Worm (Caenorhabditis elegans) whole organism, young adult: ENCODE measurements around the gene tomm-70.

ENCODE experiments used
- B0035.1 ChIP-seq: sonication (generic microtip); optimal IDR thresholded peaks from 2 replicates; lab custom pipeline; 2016; ENCODE audit warnings: missing genetic modification characterization, mild to moderate bottlenecking, missing compliant biosample characterization, missing genotype, missing genetic modification reagents
- C06A6.2 ChIP-seq: fragments of 200-800 bp; sonication (Bioruptor generic); conservative IDR thresholded peaks from 2 replicates; pipeline ENCODE4 v1.3.6; 2022; ENCODE audit warnings: missing genetic modification characterization, missing compliant biosample characterization
- C17E4.6 ChIP-seq: fragments of 200-800 bp; sonication (Bioruptor generic); IDR thresholded peaks from 2 replicates; pipeline ENCODE4 v1.3.6; 2022; ENCODE audit warnings: missing genetic modification reagents, missing genetic modification characterization, missing compliant biosample characterization
- D2030.7 ChIP-seq: fragments of 200-800 bp; sonication (Bioruptor generic); IDR thresholded peaks from 2 replicates; pipeline ENCODE4 v1.3.6; 2022; ENCODE audit warnings: missing genetic modification reagents, missing genetic modification characterization, missing compliant biosample characterization
- F22D6.2 ChIP-seq: sonication (generic microtip); optimal IDR thresholded peaks from 2 replicates; lab custom pipeline; 2016; ENCODE audit warnings: mild to moderate bottlenecking, missing genetic modification characterization, missing compliant biosample characterization
- F37B4.10 ChIP-seq: fragments of 200-800 bp; sonication (Bioruptor generic); IDR thresholded peaks from 2 replicates; pipeline ENCODE4 v1.3.6; 2022; ENCODE audit warnings: missing genetic modification characterization, missing compliant biosample characterization
- F49E8.2 ChIP-seq: sonication (generic microtip); optimal IDR thresholded peaks from 3 replicates; lab custom pipeline; 2017; ENCODE audit warnings: missing genetic modification characterization, mild to moderate bottlenecking, missing compliant biosample characterization, antibody characterized with exemption, moderate library complexity; ENCODE audit not compliant: insufficient read depth
- F55B11.4 ChIP-seq: sonication (generic microtip); optimal IDR thresholded peaks from 2 replicates; lab custom pipeline; 2016; ENCODE audit warnings: missing compliant biosample characterization, missing genetic modification characterization, borderline replicate concordance; ENCODE audit not compliant: insufficient read depth
- K11D2.4 ChIP-seq: fragments of 200-800 bp; sonication (Bioruptor generic); IDR thresholded peaks from 2 replicates; pipeline ENCODE4 v1.3.6; 2022; ENCODE audit warnings: missing genetic modification reagents, missing genetic modification characterization, missing compliant biosample characterization
- Y53F4B.3 ChIP-seq: fragments of 200-800 bp; sonication (Bioruptor generic); IDR thresholded peaks from 2 replicates; pipeline ENCODE4 v1.3.6; 2022; ENCODE audit warnings: missing genetic modification reagents, missing genetic modification characterization, missing compliant biosample characterization
- akir-1 ChIP-seq: fragments of 200-800 bp; sonication (Bioruptor generic); optimal IDR thresholded peaks from 2 replicates; lab custom pipeline; 2018; ENCODE audit warnings: mild to moderate bottlenecking, missing genetic modification characterization, moderate library complexity, missing compliant biosample characterization
- ama-1 ChIP-seq, 3 experiments: fragments of 150-350 bp in 1 of 3; sonication (generic microtip) in 2 of 3; optimal IDR thresholded peaks; 2 replicates each; lab custom pipeline; 2014 to 2018; ENCODE audit warnings: missing biosample characterization in 2 of 3, missing genetic modification characterization in 2 of 3, missing genetic modification reagents in 2 of 3
- bed-1 ChIP-seq: fragments of 200-800 bp; sonication (Bioruptor generic); IDR thresholded peaks from 2 replicates; pipeline ENCODE4 v1.3.6; 2022; ENCODE audit warnings: missing genetic modification reagents, missing genetic modification characterization, missing compliant biosample characterization
- cebp-1 ChIP-seq, 2 experiments: fragments of 200-800 bp in 1 of 2; sonication (Bioruptor generic) in 1 of 2; sonication (generic microtip) in 1 of 2; IDR thresholded peaks in 1 of 2; optimal IDR thresholded peaks in 1 of 2; 2 replicates each; pipeline versions ENCODE4 v1.3.6 to Lab custom; 2017 to 2022; ENCODE audit warnings: missing compliant biosample characterization in 2 of 2, missing genetic modification characterization in 2 of 2, mild to moderate bottlenecking in 1 of 2, missing genetic modification reagents in 1 of 2, moderate library complexity in 1 of 2
- ceh-27 ChIP-seq: fragments of 200-800 bp; sonication (Bioruptor generic); optimal IDR thresholded peaks from 2 replicates; lab custom pipeline; 2018; ENCODE audit warnings: mild to moderate bottlenecking, missing genetic modification characterization, moderate library complexity, missing compliant biosample characterization
- ceh-58 ChIP-seq: fragments of 200-800 bp; sonication (Bioruptor generic); IDR thresholded peaks from 2 replicates; pipeline ENCODE4 v1.3.6; 2022; ENCODE audit warnings: missing genetic modification characterization, missing compliant biosample characterization
- fkh-3 ChIP-seq: sonication (generic microtip); optimal IDR thresholded peaks from 2 replicates; lab custom pipeline; 2016; ENCODE audit warnings: mild to moderate bottlenecking, missing genetic modification characterization, missing compliant biosample characterization
- him-1 ChIP-seq: sonication (generic microtip); optimal IDR thresholded peaks from 2 replicates; lab custom pipeline; 2016; ENCODE audit warnings: missing genotype, missing genetic modification reagents, missing genetic modification characterization, missing compliant biosample characterization
- hlh-12 ChIP-seq: sonication (generic microtip); optimal IDR thresholded peaks from 2 replicates; lab custom pipeline; 2016; ENCODE audit warnings: missing genetic modification characterization, missing compliant biosample characterization
- hlh-26 ChIP-seq: fragments of 200-800 bp; sonication (Bioruptor generic); conservative IDR thresholded peaks from 2 replicates; pipeline ENCODE4 v1.3.6; 2022; ENCODE audit warnings: missing genetic modification reagents, missing genetic modification characterization, missing compliant biosample characterization
- hmg-1.2 ChIP-seq: fragments of 200-800 bp; sonication (Bioruptor generic); IDR thresholded peaks from 2 replicates; pipeline ENCODE4 v1.3.6; 2022; ENCODE audit warnings: missing genetic modification reagents, missing genetic modification characterization, missing compliant biosample characterization
- hrde-1 ChIP-seq: sonication (generic microtip); optimal IDR thresholded peaks from 2 replicates; lab custom pipeline; 2016; ENCODE audit warnings: missing genetic modification characterization, mild to moderate bottlenecking, missing compliant biosample characterization, moderate library complexity, missing genotype, missing genetic modification reagents, borderline replicate concordance
- hsf-1 ChIP-seq: fragments of 200-800 bp; sonication (Bioruptor generic); IDR thresholded peaks from 2 replicates; pipeline ENCODE4 v1.3.6; 2022; ENCODE audit warnings: missing genetic modification reagents, missing genetic modification characterization, missing compliant biosample characterization
- let-526 ChIP-seq: fragments of 200-800 bp; sonication (Bioruptor generic); IDR thresholded peaks from 2 replicates; pipeline ENCODE4 v1.3.6; 2022; ENCODE audit warnings: missing genetic modification reagents, missing genetic modification characterization, missing compliant biosample characterization
- lin-40 ChIP-seq: sonication (generic microtip); optimal IDR thresholded peaks from 2 replicates; lab custom pipeline; 2016; ENCODE audit warnings: missing genetic modification characterization, mild to moderate bottlenecking, missing compliant biosample characterization, missing genotype, missing genetic modification reagents
- lir-1 ChIP-seq: fragments of 200-800 bp; sonication (Bioruptor generic); conservative IDR thresholded peaks from 2 replicates; pipeline ENCODE4 v1.3.6; 2022; ENCODE audit warnings: missing genetic modification reagents, missing genetic modification characterization, missing compliant biosample characterization
- lsl-1 ChIP-seq: fragments of 200-800 bp; sonication (Bioruptor generic); optimal IDR thresholded peaks from 2 replicates; lab custom pipeline; 2018; ENCODE audit warnings: mild to moderate bottlenecking, missing genetic modification characterization, moderate library complexity, missing compliant biosample characterization
- madf-10 ChIP-seq: sonication (generic microtip); optimal IDR thresholded peaks from 2 replicates; lab custom pipeline; 2016; ENCODE audit warnings: mild to moderate bottlenecking, missing genetic modification characterization, missing compliant biosample characterization
- madf-3 ChIP-seq: fragments of 200-800 bp; sonication (Bioruptor generic); IDR thresholded peaks from 2 replicates; pipeline ENCODE4 v1.3.6; 2022; ENCODE audit warnings: missing genetic modification reagents, missing genetic modification characterization, missing compliant biosample characterization
- madf-8 ChIP-seq: fragments of 200-800 bp; sonication (Bioruptor generic); conservative IDR thresholded peaks from 2 replicates; pipeline ENCODE4 v1.3.6; 2022; ENCODE audit warnings: missing genetic modification reagents, missing genetic modification characterization, missing compliant biosample characterization
- mel-28 ChIP-seq: sonication (generic microtip); optimal IDR thresholded peaks from 2 replicates; lab custom pipeline; 2016; ENCODE audit warnings: borderline replicate concordance, mild to moderate bottlenecking, missing genetic modification characterization, missing compliant biosample characterization
- nfyb-1 ChIP-seq: fragments of 200-800 bp; sonication (Bioruptor generic); IDR thresholded peaks from 2 replicates; pipeline ENCODE4 v1.3.6; 2022; ENCODE audit warnings: missing genetic modification reagents, missing genetic modification characterization, missing compliant biosample characterization
- nhr-80 ChIP-seq: sonication (generic microtip); optimal IDR thresholded peaks from 2 replicates; lab custom pipeline; 2016; ENCODE audit warnings: missing genetic modification characterization, missing compliant biosample characterization
- repo-1 ChIP-seq: sonication (generic microtip); optimal IDR thresholded peaks from 2 replicates; lab custom pipeline; 2017; ENCODE audit warnings: mild to moderate bottlenecking, missing genetic modification characterization, missing compliant biosample characterization
- rpc-1 ChIP-seq, 2 experiments: fragments of 150-350 bp in 1 of 2; sonication (generic microtip) in 1 of 2; optimal IDR thresholded peaks; 2 replicates each; lab custom pipeline; 2014 to 2018; ENCODE audit warnings: missing biosample characterization in 1 of 2, missing genetic modification characterization in 1 of 2, missing genetic modification reagents in 1 of 2, missing genotype in 1 of 2
- sdz-38 ChIP-seq: sonication (generic microtip); optimal IDR thresholded peaks from 2 replicates; lab custom pipeline; 2016; ENCODE audit warnings: missing genotype, missing genetic modification characterization, missing compliant biosample characterization
- snpc-1.3 ChIP-seq: sonication (generic microtip); optimal IDR thresholded peaks from 2 replicates; lab custom pipeline; 2017; ENCODE audit warnings: missing genetic modification characterization, mild to moderate bottlenecking, missing compliant biosample characterization, antibody characterized with exemption, moderate library complexity, missing genotype, missing genetic modification reagents; ENCODE audit not compliant: insufficient read depth
- somi-1 ChIP-seq: fragments of 200-800 bp; sonication (Bioruptor generic); optimal IDR thresholded peaks from 2 replicates; lab custom pipeline; 2018; ENCODE audit warnings: mild to moderate bottlenecking, missing genetic modification characterization, missing compliant biosample characterization
- sptf-2 ChIP-seq: fragments of 200-800 bp; sonication (Bioruptor generic); optimal IDR thresholded peaks from 2 replicates; lab custom pipeline; 2018; ENCODE audit warnings: mild to moderate bottlenecking, missing genetic modification characterization, missing compliant biosample characterization
- tbp1 ChIP-seq: fragments of 200-800 bp; sonication (Bioruptor generic); optimal IDR thresholded peaks from 2 replicates; lab custom pipeline; 2018; ENCODE audit warnings: mild to moderate bottlenecking, missing genetic modification characterization, missing compliant biosample characterization
- tbx-9 ChIP-seq: sonication (generic microtip); optimal IDR thresholded peaks from 2 replicates; lab custom pipeline; 2016; ENCODE audit warnings: borderline replicate concordance, missing genetic modification characterization, inconsistent platforms, missing compliant biosample characterization
- unc-130 ChIP-seq: sonication (generic microtip); optimal IDR thresholded peaks from 2 replicates; lab custom pipeline; 2016; ENCODE audit warnings: missing genetic modification reagents, missing genetic modification characterization, missing compliant biosample characterization
- unc-62 ChIP-seq: fragments of 150-350 bp; optimal IDR thresholded peaks from 2 replicates; lab custom pipeline; 2014; ENCODE audit warnings: missing biosample characterization, missing genetic modification reagents, missing genetic modification characterization
- ztf-26 ChIP-seq: sonication (generic microtip); optimal IDR thresholded peaks from 2 replicates; lab custom pipeline; 2017; ENCODE audit warnings: missing genetic modification characterization, missing compliant biosample characterization
- ztf-3 ChIP-seq: fragments of 200-800 bp; sonication (Bioruptor generic); optimal IDR thresholded peaks from 2 replicates; lab custom pipeline; 2018; ENCODE audit warnings: mild to moderate bottlenecking, missing genetic modification characterization, missing compliant biosample characterization

The tomm-70 gene

DNA sequence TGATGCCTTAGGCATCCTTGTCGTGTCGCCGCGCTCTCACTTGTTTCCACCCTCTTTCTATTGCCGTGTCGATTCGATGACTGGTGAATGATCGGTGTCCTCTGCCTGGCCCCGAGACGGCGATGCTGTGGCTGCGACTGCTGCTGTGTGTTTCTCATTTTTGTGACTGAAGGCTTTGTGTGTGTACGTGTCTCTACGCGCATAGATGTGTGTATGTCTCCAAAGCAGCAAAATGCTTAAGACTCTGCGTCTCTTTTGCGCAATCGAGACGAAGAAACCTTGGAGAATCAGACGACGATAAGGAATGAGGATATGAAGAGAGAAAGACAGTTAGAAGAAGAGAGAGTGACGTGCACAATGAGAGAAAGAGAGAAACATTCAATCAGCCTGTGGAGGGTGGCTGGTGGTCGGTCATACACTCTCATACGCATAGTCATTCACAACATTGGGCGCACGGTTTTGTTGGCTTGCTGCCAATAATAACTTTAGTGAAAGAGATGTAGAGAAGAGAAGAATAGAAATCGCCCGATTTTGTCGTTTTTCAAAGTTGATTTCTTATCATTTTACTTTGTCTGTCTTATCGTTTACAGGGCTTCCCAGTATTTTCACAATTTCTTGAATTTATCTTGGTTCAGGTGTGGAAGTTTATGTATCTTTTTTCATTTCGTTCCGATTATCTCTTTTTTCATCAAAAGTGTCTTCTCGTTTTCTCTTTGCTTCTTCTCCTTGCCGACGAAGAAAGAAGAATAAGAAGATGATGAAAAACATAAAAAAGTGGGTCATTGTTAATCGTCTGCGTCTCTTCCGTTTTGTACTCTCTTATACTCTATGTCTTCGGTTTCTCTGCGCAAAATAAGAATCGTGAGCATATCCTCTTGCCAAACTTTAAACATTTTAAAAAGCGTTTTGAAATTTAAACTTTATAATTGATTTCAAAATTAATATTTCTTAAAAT lies 47.6 kb upstream of the tomm-70 start (continued):
- TF ChIP-seq sptf-2 (GFP tag; lab: Kevin White, UChicago) (no peak), hlh-26 (GFP tag; lab: Robert Waterston, UW) (no peak), madf-10 (tag; lab: Kevin White, UChicago) (peak; percentile 88), lir-1 (GFP tag; lab: Robert Waterston, UW) (peak; percentile 49; the same call in 1 of the 2 replicates), F49E8.2 (tag; lab: Kevin White, UChicago) (no peak), cebp-1 (GFP tag; IDR thresholded peaks at IDR 0.05; lab: Robert Waterston, UW) (no peak), cebp-1 (tag; optimal IDR thresholded peaks at IDR 0.05; lab: Kevin White, UChicago) (peak; percentile 92), ceh-27 (peak; percentile 90), B0035.1 (tag; lab: Kevin White, UChicago) (peak; percentile 67), Y53F4B.3 (GFP tag; lab: Robert Waterston, UW) (no peak), K11D2.4 (peak; percentile 74; the same call in 1 of the 2 replicates), ztf-3 (peak; percentile 83), hlh-12 (tag; lab: Kevin White, UChicago) (no peak), madf-8 (no peak), let-526 (no peak; the same call in none of the 2 replicates), repo-1 (tag; lab: Kevin White, UChicago) (peak; percentile 46), ama-1 (optimal IDR thresholded peaks at IDR 0.05; lab: Kevin White, UChicago) (no peak), ama-1 (GFP tag; optimal IDR thresholded peaks at IDR 0.05; lab: Kevin White, UChicago) (no peak), unc-62 (GFP tag; lab: Kevin White, UChicago) (peak; percentile 89), madf-3 (GFP tag; lab: Robert Waterston, UW) (no peak), hsf-1 (GFP tag; lab: Robert Waterston, UW) (no peak), sdz-38 (tag; lab: Kevin White, UChicago) (no peak), snpc-1.3 (tag; lab: Kevin White, UChicago) (peak; percentile 48), ztf-26 (peak; percentile 84), lin-40 (tag; lab: Kevin White, UChicago) (peak; percentile 96), F37B4.10 (GFP tag; lab: Robert Waterston, UW) (no peak), rpc-1 (optimal IDR thresholded peaks at IDR 0.05; lab: Kevin White, UChicago) (no peak), rpc-1 (tag; optimal IDR thresholded peaks at IDR 0.05; lab: Kevin White, UChicago) (no peak), C17E4.6 (no peak), fkh-3 (no peak), nfyb-1 (GFP tag; lab: Robert Waterston, UW) (peak; percentile 88), C06A6.2 (GFP tag; lab: Robert Waterston, UW) (peak; percentile 68), lsl-1 (no peak), hrde-1 (tag; lab: Kevin White, UChicago) (no peak), tbx-9 (tag; lab: Kevin White, UChicago) (no peak), mel-28 (tag; lab: Kevin White, UChicago) (no peak), F22D6.2 (tag; lab: Kevin White, UChicago) (peak; percentile 77), ceh-58 (no peak), tbp1 (GFP tag; lab: Kevin White, UChicago) (peak; percentile 57), unc-130 (GFP tag; lab: Kevin White, UChicago) (no peak), somi-1 (peak; percentile 94), bed-1 (GFP tag; lab: Robert Waterston, UW) (no peak), D2030.7 (GFP tag; lab: Robert Waterston, UW) (no peak), F55B11.4 (tag; lab: Kevin White, UChicago) (no peak), akir-1 (GFP tag; lab: Kevin White, UChicago) (peak; percentile 70), him-1 (tag; lab: Kevin White, UChicago) (no peak), nhr-80 (tag; lab: Kevin White, UChicago) (peak; percentile 99), hmg-1.2 (GFP tag; lab: Robert Waterston, UW) (peak; percentile 91)
